ENCODE assay signal across 4 worm cellular contexts in the genomic region with DNA sequence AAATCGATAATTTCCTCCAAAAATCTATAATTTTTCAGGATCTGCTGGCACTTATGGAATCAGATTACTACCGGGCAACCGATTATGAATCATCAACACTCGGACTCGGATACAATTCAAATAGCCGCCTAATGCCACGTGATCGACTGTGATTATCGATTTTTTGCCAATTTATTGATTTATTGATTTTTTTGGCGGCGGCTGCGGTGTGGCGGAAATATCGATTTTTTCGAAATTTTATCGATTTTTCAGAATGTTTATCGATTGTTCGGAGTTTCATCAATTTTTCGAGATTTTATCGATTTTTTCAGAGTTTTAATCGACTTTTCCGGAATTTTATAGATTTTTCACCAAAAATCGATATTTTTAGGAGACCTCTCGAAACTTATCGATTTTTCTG.
TF ChIP-seq lines count a peak whose summit lies in the region.

No protein-coding gene starts in this region.

TF ChIP-seq in whole organism, L3 larva, 47 proteins besides CTCF, POLR2A, EP300 and RAD21:
- TF ChIP-seq unc-39 (tag; optimal IDR thresholded peaks at IDR 0.05; lab: Kevin White, UChicago) (no peak), nhr-43 (tag; optimal IDR thresholded peaks at IDR 0.05; lab: Kevin White, UChicago; ENCODE audit: poor library complexity, severe bottlenecking) (no peak), ceh-28 (tag; optimal IDR thresholded peaks at IDR 0.05; lab: Kevin White, UChicago) (peak; percentile 99), fos-1 (tag; optimal IDR thresholded peaks at IDR 0.05; lab: Kevin White, UChicago) (no peak)

TF ChIP-seq in whole organism, L4 larva, 104 proteins besides CTCF, POLR2A, EP300 and RAD21:
- peak; percentile 100 for TF ChIP-seq ceh-28 (tag; optimal IDR thresholded peaks at IDR 0.05; lab: Kevin White, UChicago)
- no peak for TF ChIP-seq egl-43 (GFP tag; IDR thresholded peaks at IDR 0.05; lab: Robert Waterston, UW)
- no peak for TF ChIP-seq unc-130 (GFP tag; optimal IDR thresholded peaks at IDR 0.05; lab: Kevin White, UChicago)
- TF ChIP-seq zip-11 (GFP tag; IDR thresholded peaks at IDR 0.05; lab: Robert Waterston, UW), result no peak
- no peak for TF ChIP-seq dmd-9 (GFP tag; IDR thresholded peaks at IDR 0.05; lab: Robert Waterston, UW)
- no peak for TF ChIP-seq ama-1 (optimal IDR thresholded peaks at IDR 0.05; lab: Kevin White, UChicago)
- no peak for TF ChIP-seq ceh-62 (tag; optimal IDR thresholded peaks at IDR 0.05; lab: Kevin White, UChicago)

TF ChIP-seq in whole organism, late embryonic, 69 proteins besides CTCF, POLR2A, EP300 and RAD21:
- TF ChIP-seq npax-4 (tag; optimal IDR thresholded peaks at IDR 0.05; lab: Kevin White, UChicago) (no peak), ceh-48 (tag; optimal IDR thresholded peaks at IDR 0.05; lab: Kevin White, UChicago) (peak; percentile 91)
TF ChIP-seq in whole organism, late embryonic: peak in this region for 1.

TF ChIP-seq in whole organism, midembryonic, 9 proteins besides CTCF, POLR2A, EP300 and RAD21:
- no peak for TF ChIP-seq cog-1 (tag; optimal IDR thresholded peaks at IDR 0.05; lab: Kevin White, UChicago)
- TF ChIP-seq T22C8.4 (GFP tag; IDR thresholded peaks at IDR 0.05; lab: Robert Waterston, UW), result peak; percentile 98
